In genomic region chrX:3045953-3046352, dm6 we compare ENCODE assay signal across 2 fruit fly cellular contexts.
TF ChIP-seq lines count a peak whose summit lies in the region.

No protein-coding gene starts in this region.

TF ChIP-seq in whole organism, embryonic, 481 proteins besides CTCF, POLR2A, EP300 and RAD21 (continued from another document and continues in another):
- TF ChIP-seq sc (optimal IDR thresholded peaks at IDR 0.05; lab: Kevin White, UChicago) (no peak), sc (GFP tag; optimal IDR thresholded peaks at IDR 0.05; lab: Kevin White, UChicago) (peak; percentile 68), CG6175 (GFP tag; IDR thresholded peaks at IDR 0.05; lab: Robert Waterston, UW) (no peak), CG13775 (GFP tag; optimal IDR thresholded peaks at IDR 0.05; lab: Kevin White, UChicago) (peak; percentile 45), h (optimal IDR thresholded peaks at IDR 0.05; lab: Kevin White, UChicago) (no peak), CG10267 (tag; optimal IDR thresholded peaks at IDR 0.05; lab: Kevin White, UChicago) (peak; percentile 68), Mrtf (GFP tag; IDR thresholded peaks at IDR 0.05; lab: Robert Waterston, UW) (peak; percentile 64), Mad (GFP tag; optimal IDR thresholded peaks at IDR 0.05; lab: Kevin White, UChicago) (peak; percentile 15), btn (GFP tag; optimal IDR thresholded peaks at IDR 0.05; lab: Kevin White, UChicago) (peak; percentile 39), croc (GFP tag; conservative IDR thresholded peaks at IDR 0.05; lab: Robert Waterston, UW) (peak; percentile 82), stwl (tag; optimal IDR thresholded peaks at IDR 0.05; lab: Kevin White, UChicago) (peak; percentile 15), CG8765 (GFP tag; IDR thresholded peaks at IDR 0.05; lab: Robert Waterston, UW) (peak; percentile 24; the same call in 1 of the 2 replicates), hb (GFP tag; IDR thresholded peaks at IDR 0.05; lab: Robert Waterston, UW; ENCODE audit: partially characterized antibody) (no peak), CG4820 (GFP tag; optimal IDR thresholded peaks at IDR 0.05; lab: Kevin White, UChicago) (peak; percentile 80), cad (GFP tag; optimal IDR thresholded peaks at IDR 0.05; lab: Kevin White, UChicago) (no peak), CG10959 (GFP tag; IDR thresholded peaks at IDR 0.05; lab: Robert Waterston, UW) (peak; percentile 81), corto (GFP tag; optimal IDR thresholded peaks at IDR 0.05; lab: Kevin White, UChicago) (peak; percentile 37), D (optimal IDR thresholded peaks at IDR 0.05; lab: Kevin White, UChicago) (no peak), D (GFP tag; optimal IDR thresholded peaks at IDR 0.05; lab: Kevin White, UChicago) (peak; percentile 74), crol (GFP tag; IDR thresholded peaks at IDR 0.05; lab: Robert Waterston, UW) (peak; percentile 31; the same call in 1 of the 2 replicates), CG33557 (GFP tag; optimal IDR thresholded peaks at IDR 0.05; lab: Kevin White, UChicago) (peak; percentile 68), gt (GFP tag; IDR thresholded peaks at IDR 0.05; lab: Robert Waterston, UW) (peak; percentile 39), sna (GFP tag; IDR thresholded peaks at IDR 0.05; lab: Robert Waterston, UW; ENCODE audit: partially characterized antibody) (no peak), dan (GFP tag; IDR thresholded peaks at IDR 0.05; lab: Robert Waterston, UW) (no peak), C15 (GFP tag; IDR thresholded peaks at IDR 0.05; lab: Robert Waterston, UW) (no peak), CG13624 (GFP tag; optimal IDR thresholded peaks at IDR 0.05; lab: Kevin White, UChicago) (peak; percentile 37), CG9797 (GFP tag; optimal IDR thresholded peaks at IDR 0.05; lab: Kevin White, UChicago) (no peak), nmo (GFP tag; optimal IDR thresholded peaks at IDR 0.05; lab: Kevin White, UChicago) (peak; percentile 80), CG10431 (GFP tag; optimal IDR thresholded peaks at IDR 0.05; lab: Kevin White, UChicago) (no peak), CG17612 (GFP tag; IDR thresholded peaks at IDR 0.05; lab: Robert Waterston, UW) (no peak), Xrp1 (GFP tag; IDR thresholded peaks at IDR 0.05; lab: Robert Waterston, UW) (peak; percentile 86), B-H2 (GFP tag; optimal IDR thresholded peaks at IDR 0.05; lab: Kevin White, UChicago) (no peak), CG17361 (GFP tag; IDR thresholded peaks at IDR 0.05; lab: Robert Waterston, UW) (peak; percentile 78), CoRest (tag; optimal IDR thresholded peaks at IDR 0.05; lab: Kevin White, UChicago) (peak; percentile 57), en (GFP tag; optimal IDR thresholded peaks at IDR 0.05; lab: Kevin White, UChicago) (peak; percentile 41), CG10209 (GFP tag; optimal IDR thresholded peaks at IDR 0.05; lab: Kevin White, UChicago) (peak; percentile 55), Gug (GFP tag; IDR thresholded peaks at IDR 0.05; lab: Robert Waterston, UW) (peak; percentile 72), CG13894 (tag; optimal IDR thresholded peaks at IDR 0.05; lab: Kevin White, UChicago) (no peak), slou (GFP tag; optimal IDR thresholded peaks at IDR 0.05; lab: Kevin White, UChicago) (no peak), fd96Cb (tag; optimal IDR thresholded peaks at IDR 0.05; lab: Kevin White, UChicago) (peak; percentile 82), CG18011 (GFP tag; optimal IDR thresholded peaks at IDR 0.05; lab: Kevin White, UChicago) (no peak), crp (GFP tag; optimal IDR thresholded peaks at IDR 0.05; lab: Kevin White, UChicago) (no peak), pzg (GFP tag; optimal IDR thresholded peaks at IDR 0.05; lab: Kevin White, UChicago) (no peak), CG15269 (tag; optimal IDR thresholded peaks at IDR 0.05; lab: Kevin White, UChicago) (peak; percentile 16), CG12391 (tag; optimal IDR thresholded peaks at IDR 0.05; lab: Kevin White, UChicago) (peak; percentile 69), Ptx1 (GFP tag; IDR thresholded peaks at IDR 0.05; lab: Robert Waterston, UW) (peak; percentile 75), twi (tag; optimal IDR thresholded peaks at IDR 0.05; lab: Kevin White, UChicago) (peak; percentile 55), seq (GFP tag; IDR thresholded peaks at IDR 0.05; lab: Robert Waterston, UW) (peak; percentile 28; the same call in 1 of the 2 replicates), CG31224 (GFP tag; IDR thresholded peaks at IDR 0.05; lab: Robert Waterston, UW) (no peak), Dfd (GFP tag; optimal IDR thresholded peaks at IDR 0.05; lab: Kevin White, UChicago) (no peak), Jarid2 (GFP tag; optimal IDR thresholded peaks at IDR 0.05; lab: Kevin White, UChicago) (no peak), pho (GFP tag; optimal IDR thresholded peaks at IDR 0.05; lab: Kevin White, UChicago) (no peak), CG1529 (GFP tag; optimal IDR thresholded peaks at IDR 0.05; lab: Kevin White, UChicago) (peak; percentile 61), ro (GFP tag; IDR thresholded peaks at IDR 0.05; lab: Robert Waterston, UW) (peak; percentile 33; the same call in 1 of the 2 replicates), Hey (tag; optimal IDR thresholded peaks at IDR 0.05; lab: Kevin White, UChicago) (no peak), CG11696 (GFP tag; IDR thresholded peaks at IDR 0.05; lab: Robert Waterston, UW) (peak; percentile 55; the same call in 1 of the 2 replicates), Sry-δ (GFP tag; optimal IDR thresholded peaks at IDR 0.05; lab: Kevin White, UChicago) (peak; percentile 19), Ravus (GFP tag; IDR thresholded peaks at IDR 0.05; lab: Robert Waterston, UW) (no peak), unpg (GFP tag; optimal IDR thresholded peaks at IDR 0.05; lab: Kevin White, UChicago) (peak; percentile 78), tap (tag; optimal IDR thresholded peaks at IDR 0.05; lab: Kevin White, UChicago) (peak; percentile 56), vfl (GFP tag; optimal IDR thresholded peaks at IDR 0.05; lab: Kevin White, UChicago) (no peak), CG7271 (tag; optimal IDR thresholded peaks at IDR 0.05; lab: Kevin White, UChicago) (no peak), kah (GFP tag; optimal IDR thresholded peaks at IDR 0.05; lab: Kevin White, UChicago) (no peak), nau (GFP tag; optimal IDR thresholded peaks at IDR 0.05; lab: Kevin White, UChicago) (peak; percentile 27), CG6854 (GFP tag; optimal IDR thresholded peaks at IDR 0.05; lab: Kevin White, UChicago) (no peak), caup (GFP tag; optimal IDR thresholded peaks at IDR 0.05; lab: Kevin White, UChicago; ENCODE audit: severe bottlenecking) (peak; percentile 8), CG12219 (GFP tag; optimal IDR thresholded peaks at IDR 0.05; lab: Kevin White, UChicago) (peak; percentile 70)

TF ChIP-seq in whole organism, prepupa, 60 proteins besides CTCF, POLR2A, EP300 and RAD21 (continued from another document):
- TF ChIP-seq Sox102F (GFP tag; optimal IDR thresholded peaks at IDR 0.05; lab: Kevin White, UChicago): peak; percentile 91
- TF ChIP-seq CG16779 (tag; optimal IDR thresholded peaks at IDR 0.05; lab: Kevin White, UChicago): peak; percentile 77
- TF ChIP-seq Hr38 (GFP tag; optimal IDR thresholded peaks at IDR 0.05; lab: Kevin White, UChicago): no peak
- peak; percentile 78 for TF ChIP-seq Hr4 (GFP tag; optimal IDR thresholded peaks at IDR 0.05; lab: Kevin White, UChicago)
- peak; percentile 90 for TF ChIP-seq Smox (GFP tag; optimal IDR thresholded peaks at IDR 0.05; lab: Kevin White, UChicago)
- TF ChIP-seq CG3919 (GFP tag; optimal IDR thresholded peaks at IDR 0.05; lab: Kevin White, UChicago): peak; percentile 94
- TF ChIP-seq CG6276 (GFP tag; optimal IDR thresholded peaks at IDR 0.05; lab: Kevin White, UChicago): peak; percentile 71
- peak; percentile 88 for TF ChIP-seq CG15336 (GFP tag; IDR thresholded peaks at IDR 0.05; lab: Robert Waterston, UW)
- peak; percentile 82 for TF ChIP-seq CG34406 (GFP tag; optimal IDR thresholded peaks at IDR 0.05; lab: Kevin White, UChicago)
- peak; percentile 91 for TF ChIP-seq spab (GFP tag; optimal IDR thresholded peaks at IDR 0.05; lab: Kevin White, UChicago)
- no peak for TF ChIP-seq fkh (GFP tag; optimal IDR thresholded peaks at IDR 0.05; lab: Kevin White, UChicago)
- TF ChIP-seq CG3032 (tag; optimal IDR thresholded peaks at IDR 0.05; lab: Kevin White, UChicago): peak; percentile 96
- TF ChIP-seq Eip93F (GFP tag; optimal IDR thresholded peaks at IDR 0.05; lab: Kevin White, UChicago): peak; percentile 73
- peak; percentile 71 for TF ChIP-seq dac (GFP tag; optimal IDR thresholded peaks at IDR 0.05; lab: Kevin White, UChicago)
- TF ChIP-seq OdsH (GFP tag; optimal IDR thresholded peaks at IDR 0.05; lab: Kevin White, UChicago): peak; percentile 88
- peak; percentile 86 for TF ChIP-seq CG6854 (GFP tag; optimal IDR thresholded peaks at IDR 0.05; lab: Kevin White, UChicago)
- TF ChIP-seq CG7368 (GFP tag; optimal IDR thresholded peaks at IDR 0.05; lab: Kevin White, UChicago): peak; percentile 91
- peak; percentile 92 for TF ChIP-seq Hr39 (GFP tag; optimal IDR thresholded peaks at IDR 0.05; lab: Kevin White, UChicago)
- peak; percentile 93 for TF ChIP-seq CG6808 (GFP tag; optimal IDR thresholded peaks at IDR 0.05; lab: Kevin White, UChicago)
- peak; percentile 93 for TF ChIP-seq pdm3 (GFP tag; optimal IDR thresholded peaks at IDR 0.05; lab: Kevin White, UChicago)
- peak; percentile 90 for TF ChIP-seq CG8119 (GFP tag; IDR thresholded peaks at IDR 0.05; lab: Robert Waterston, UW)
- TF ChIP-seq CG6163 (GFP tag; IDR thresholded peaks at IDR 0.05; lab: Robert Waterston, UW): peak; percentile 98
- TF ChIP-seq Lpt (GFP tag; optimal IDR thresholded peaks at IDR 0.05; lab: Kevin White, UChicago): peak; percentile 85
- peak; percentile 91 for TF ChIP-seq net (GFP tag; optimal IDR thresholded peaks at IDR 0.05; lab: Kevin White, UChicago)
- peak; percentile 94 to 95 for TF ChIP-seq ss (GFP tag; optimal IDR thresholded peaks at IDR 0.05; lab: Kevin White, UChicago)
- peak; percentile 96 for TF ChIP-seq Ets96B (tag; optimal IDR thresholded peaks at IDR 0.05; lab: Kevin White, UChicago)
- TF ChIP-seq Met (GFP tag; optimal IDR thresholded peaks at IDR 0.05; lab: Kevin White, UChicago): peak; percentile 93
- TF ChIP-seq CG8319 (GFP tag; optimal IDR thresholded peaks at IDR 0.05; lab: Kevin White, UChicago): peak; percentile 81
- TF ChIP-seq esn (GFP tag; optimal IDR thresholded peaks at IDR 0.05; lab: Kevin White, UChicago): peak; percentile 92
- TF ChIP-seq CG31627 (GFP tag; optimal IDR thresholded peaks at IDR 0.05; lab: Kevin White, UChicago): peak; percentile 91
- peak; percentile 73 for TF ChIP-seq fd85E (GFP tag; optimal IDR thresholded peaks at IDR 0.05; lab: Kevin White, UChicago)
- peak; percentile 94 for TF ChIP-seq Sox14 (GFP tag; optimal IDR thresholded peaks at IDR 0.05; lab: Kevin White, UChicago)
- peak; percentile 96 for TF ChIP-seq svp (GFP tag; lab: Kevin White, UChicago)
- peak; percentile 93 for TF ChIP-seq cyc (GFP tag; optimal IDR thresholded peaks at IDR 0.05; lab: Kevin White, UChicago)
- TF ChIP-seq Sox15 (GFP tag; optimal IDR thresholded peaks at IDR 0.05; lab: Kevin White, UChicago): peak; percentile 82
- peak; percentile 97 for TF ChIP-seq CG1621 (tag; optimal IDR thresholded peaks at IDR 0.05; lab: Kevin White, UChicago)
- peak; percentile 85 for TF ChIP-seq CG8632 (GFP tag; optimal IDR thresholded peaks at IDR 0.05; lab: Kevin White, UChicago)
